Fruit fly (Drosophila melanogaster) whole organism, embryonic: Measurements from ENCODE around the gene CG32801.

Experiments used
- Atf3 ChIP-seq: fragments of 200-800 bp; sonication (Bioruptor generic); optimal IDR thresholded peaks from 3 replicates; lab custom pipeline; 2016; ENCODE audit warnings: missing biosample characterization, missing genetic modification characterization
- BEAF-32 ChIP-seq: fragments of 200-800 bp; sonication (Bioruptor generic); optimal IDR thresholded peaks from 3 replicates; lab custom pipeline; 2017; ENCODE audit warnings: missing biosample characterization, missing genetic modification characterization, mild to moderate bottlenecking, moderate library complexity, missing genetic modification reagents
- C15 ChIP-seq: fragments of 200-800 bp; sonication (Bioruptor generic); IDR thresholded peaks from 3 replicates; pipeline ENCODE4 v1.3.6; 2022; ENCODE audit warnings: missing biosample characterization, missing genetic modification characterization
- CG10959 ChIP-seq: fragments of 200-800 bp; sonication (Bioruptor generic); IDR thresholded peaks from 2 replicates; pipeline ENCODE4 v1.3.6; 2022; ENCODE audit warnings: missing biosample characterization, missing genetic modification characterization
- CG11398 ChIP-seq: fragments of 200-800 bp; sonication (Bioruptor generic); optimal IDR thresholded peaks from 2 replicates; lab custom pipeline; 2016; ENCODE audit warnings: missing biosample characterization, missing genetic modification characterization
- CG13624 ChIP-seq: fragments of 200-800 bp; sonication (Bioruptor generic); optimal IDR thresholded peaks from 2 replicates; lab custom pipeline; 2016; ENCODE audit warnings: missing biosample characterization, missing genetic modification characterization
- CG14860 ChIP-seq: fragments of 200-800 bp; sonication (Bioruptor generic); IDR thresholded peaks from 3 replicates; pipeline ENCODE4 v1.3.6; 2022; ENCODE audit warnings: missing biosample characterization, missing genetic modification characterization; ENCODE audit not compliant: partially characterized antibody
- CG16813 ChIP-seq: fragments of 200-800 bp; sonication (Bioruptor generic); IDR thresholded peaks from 3 replicates; pipeline ENCODE4 v1.3.6; 2022; ENCODE audit warnings: missing biosample characterization, missing genetic modification characterization; ENCODE audit not compliant: partially characterized antibody
- CG17186 ChIP-seq: fragments of 200-800 bp; sonication (Bioruptor generic); optimal IDR thresholded peaks from 3 replicates; lab custom pipeline; 2017; ENCODE audit warnings: missing biosample characterization, missing genetic modification reagents, missing genetic modification characterization
- CG17361 ChIP-seq: fragments of 200-800 bp; sonication (Bioruptor generic); IDR thresholded peaks from 3 replicates; pipeline ENCODE4 v1.3.6; 2022; ENCODE audit warnings: missing biosample characterization, missing genetic modification characterization
- CG17612 ChIP-seq: fragments of 200-800 bp; sonication (Bioruptor generic); IDR thresholded peaks from 2 replicates; pipeline ENCODE4 v1.3.6; 2022; ENCODE audit warnings: missing biosample characterization, missing genetic modification characterization
- CG17912 ChIP-seq: fragments of 200-800 bp; sonication (Bioruptor generic); optimal IDR thresholded peaks from 2 replicates; lab custom pipeline; 2018; ENCODE audit warnings: missing biosample characterization, mild to moderate bottlenecking, missing genetic modification characterization
- CG2120 ChIP-seq: fragments of 200-800 bp; sonication (Bioruptor generic); optimal IDR thresholded peaks from 3 replicates; lab custom pipeline; 2016; ENCODE audit warnings: missing biosample characterization, missing genetic modification characterization
- CG2202 ChIP-seq: fragments of 200-800 bp; sonication (Bioruptor generic); optimal IDR thresholded peaks from 2 replicates; lab custom pipeline; 2018; ENCODE audit warnings: missing biosample characterization, mild to moderate bottlenecking, missing genetic modification characterization
- CG31388 ChIP-seq: fragments of 200-800 bp; sonication (Bioruptor generic); optimal IDR thresholded peaks from 2 replicates; lab custom pipeline; 2016; ENCODE audit warnings: missing biosample characterization, missing genetic modification characterization
- CG3726 ChIP-seq: fragments of 200-800 bp; sonication (Bioruptor generic); IDR thresholded peaks from 3 replicates; pipeline ENCODE4, ENCODE4 v1.3.6; 2022; ENCODE audit warnings: missing biosample characterization, missing genetic modification characterization
- CG4730 ChIP-seq: fragments of 200-800 bp; sonication (Bioruptor generic); IDR thresholded peaks from 2 replicates; pipeline ENCODE4 v1.3.6; 2022; ENCODE audit warnings: missing biosample characterization, missing genetic modification characterization
- CG6175 ChIP-seq: fragments of 200-800 bp; sonication (Bioruptor generic); IDR thresholded peaks from 3 replicates; pipeline ENCODE4 v1.3.6; 2022; ENCODE audit warnings: missing biosample characterization, missing genetic modification characterization
- CG7357 ChIP-seq: fragments of 200-800 bp; sonication (Bioruptor generic); IDR thresholded peaks from 3 replicates; pipeline ENCODE4 v1.3.6; 2022; ENCODE audit warnings: missing biosample characterization, missing genetic modification characterization
- CG7372 ChIP-seq: fragments of 200-800 bp; sonication (Bioruptor generic); IDR thresholded peaks from 2 replicates; pipeline ENCODE4 v1.3.6; 2022; ENCODE audit warnings: missing biosample characterization, missing genetic modification characterization
- CG7786 ChIP-seq: fragments of 200-800 bp; sonication (Bioruptor generic); optimal IDR thresholded peaks from 2 replicates; lab custom pipeline; 2016; ENCODE audit warnings: missing biosample characterization, missing genetic modification characterization
- CG7987 ChIP-seq: fragments of 200-800 bp; sonication (Bioruptor generic); optimal IDR thresholded peaks from 2 replicates; lab custom pipeline; 2018; ENCODE audit warnings: missing biosample characterization, mild to moderate bottlenecking, missing genetic modification characterization, moderate library complexity
- Deaf1 ChIP-seq: fragments of 200-800 bp; optimal IDR thresholded peaks from 3 replicates; lab custom pipeline; 2019; ENCODE audit warnings: missing biosample characterization, mild to moderate bottlenecking, missing genetic modification characterization, moderate library complexity
- Dfd ChIP-seq, 2 experiments: fragments of >200 bp; optimal IDR thresholded peaks; 2 replicates each; lab custom pipeline; 2017; ENCODE audit warnings: missing biosample characterization in 2 of 2, missing genetic modification characterization in 2 of 2
- Fer1 ChIP-seq: fragments of 200-800 bp; sonication (Bioruptor generic); optimal IDR thresholded peaks from 2 replicates; lab custom pipeline; 2017; ENCODE audit warnings: missing biosample characterization, mild to moderate bottlenecking, missing genetic modification characterization
- Gug ChIP-seq: fragments of 200-800 bp; sonication (Bioruptor generic); IDR thresholded peaks from 4 replicates; pipeline ENCODE4 v1.3.6; 2022; ENCODE audit warnings: missing biosample characterization, missing genetic modification characterization
- H2.0 ChIP-seq: fragments of 200-800 bp; sonication (Bioruptor generic); IDR thresholded peaks from 2 replicates; pipeline ENCODE4 v1.3.6; 2022; ENCODE audit warnings: missing biosample characterization, missing genetic modification characterization
- Hr51 ChIP-seq, 2 experiments: fragments of 200-800 bp; sonication (Bioruptor generic); optimal IDR thresholded peaks; 2 replicates in 1 of 2; 3 replicates in 1 of 2; lab custom pipeline; 2016 to 2018; ENCODE audit warnings: missing biosample characterization in 2 of 2, missing genetic modification characterization in 2 of 2, mild to moderate bottlenecking in 1 of 2, moderate library complexity in 1 of 2
- Nf-YA ChIP-seq: fragments of 200-800 bp; sonication (Bioruptor generic); IDR thresholded peaks from 2 replicates; pipeline ENCODE4 v1.3.6; 2022; ENCODE audit warnings: missing biosample characterization, missing genetic modification characterization
- Oaz ChIP-seq: fragments of 200-800 bp; sonication (Bioruptor generic); IDR thresholded peaks from 2 replicates; pipeline ENCODE4 v1.3.6; 2022; ENCODE audit warnings: missing biosample characterization, missing genetic modification characterization
- Oli ChIP-seq: fragments of 200-800 bp; sonication (Bioruptor generic); optimal IDR thresholded peaks from 2 replicates; lab custom pipeline; 2018; ENCODE audit warnings: missing biosample characterization, mild to moderate bottlenecking, missing genetic modification characterization, moderate library complexity
- Sry-δ ChIP-seq: fragments of 200-800 bp; sonication (Bioruptor generic); optimal IDR thresholded peaks from 2 replicates; lab custom pipeline; 2016; ENCODE audit warnings: missing biosample characterization, missing genetic modification characterization
- az2 ChIP-seq: fragments of 200-800 bp; sonication (Bioruptor generic); optimal IDR thresholded peaks from 3 replicates; lab custom pipeline; 2016; ENCODE audit warnings: missing biosample characterization, missing genetic modification characterization
- bigmax ChIP-seq: fragments of 200-800 bp; sonication (Bioruptor generic); optimal IDR thresholded peaks from 2 replicates; lab custom pipeline; 2018; ENCODE audit warnings: missing biosample characterization, mild to moderate bottlenecking, missing genetic modification characterization
- caup ChIP-seq: fragments of 200-800 bp; sonication (Bioruptor generic); optimal IDR thresholded peaks from 3 replicates; lab custom pipeline; 2017; ENCODE audit warnings: missing biosample characterization, mild to moderate bottlenecking, missing genetic modification characterization, moderate library complexity; ENCODE audit not compliant: severe bottlenecking
- chinmo ChIP-seq: fragments of 200-800 bp; sonication (Bioruptor generic); IDR thresholded peaks from 4 replicates; pipeline ENCODE4 v1.3.6; 2022; ENCODE audit warnings: missing biosample characterization, missing genetic modification characterization; ENCODE audit not compliant: partially characterized antibody
- crc ChIP-seq: fragments of 200-800 bp; sonication (Bioruptor generic); optimal IDR thresholded peaks from 2 replicates; lab custom pipeline; 2016; ENCODE audit warnings: missing biosample characterization, missing genetic modification characterization
- dmrt99B ChIP-seq: fragments of 200-800 bp; sonication (Bioruptor generic); optimal IDR thresholded peaks from 2 replicates; lab custom pipeline; 2018; ENCODE audit warnings: missing biosample characterization, mild to moderate bottlenecking, missing genetic modification characterization, moderate library complexity
- dpn ChIP-seq, 2 experiments: fragments of 200-800 bp; sonication (Bioruptor generic); optimal IDR thresholded peaks; 3 replicates each; lab custom pipeline; 2016; ENCODE audit warnings: missing biosample characterization in 2 of 2, missing genetic modification characterization in 2 of 2
- eyg ChIP-seq: fragments of 200-800 bp; sonication (Bioruptor generic); optimal IDR thresholded peaks from 3 replicates; lab custom pipeline; 2016; ENCODE audit warnings: missing biosample characterization, missing genetic modification characterization
- gce ChIP-seq: fragments of 200-800 bp; sonication (Bioruptor generic); IDR thresholded peaks from 3 replicates; pipeline ENCODE4 v1.3.6; 2022; ENCODE audit warnings: missing biosample characterization, missing genetic modification characterization
- her ChIP-seq: fragments of 200-800 bp; sonication (Bioruptor generic); optimal IDR thresholded peaks from 2 replicates; lab custom pipeline; 2016; ENCODE audit warnings: missing biosample characterization, missing genetic modification characterization
- inv ChIP-seq: fragments of 200-800 bp; sonication (Bioruptor generic); IDR thresholded peaks from 2 replicates; pipeline ENCODE4 v1.3.6; 2022; ENCODE audit warnings: missing biosample characterization, missing genetic modification characterization; ENCODE audit not compliant: partially characterized antibody
- oc ChIP-seq: fragments of 200-800 bp; sonication (Bioruptor generic); optimal IDR thresholded peaks from 2 replicates; lab custom pipeline; 2018; ENCODE audit warnings: missing biosample characterization, mild to moderate bottlenecking, missing genetic modification characterization, moderate library complexity
- sim ChIP-seq: fragments of 200-800 bp; sonication (Bioruptor generic); IDR thresholded peaks from 2 replicates; pipeline ENCODE4 v1.3.6; 2022; ENCODE audit warnings: missing biosample characterization, missing genetic modification characterization
- so ChIP-seq: fragments of 200-800 bp; sonication (Bioruptor generic); IDR thresholded peaks from 3 replicates; pipeline ENCODE4 v1.3.6; 2022; ENCODE audit warnings: missing biosample characterization, missing genetic modification characterization
- tap ChIP-seq: fragments of 200-800 bp; optimal IDR thresholded peaks from 3 replicates; lab custom pipeline; 2019; ENCODE audit warnings: missing biosample characterization, mild to moderate bottlenecking, missing genetic modification characterization, moderate library complexity
- twi ChIP-seq: fragments of 200-800 bp; optimal IDR thresholded peaks from 2 replicates; lab custom pipeline; 2019; ENCODE audit warnings: missing biosample characterization, mild to moderate bottlenecking, missing genetic modification characterization, moderate library complexity
- unc-4 ChIP-seq: fragments of 200-800 bp; sonication (Bioruptor generic); IDR thresholded peaks from 2 replicates; pipeline ENCODE4 v1.3.6; 2022; ENCODE audit warnings: missing biosample characterization, missing genetic modification characterization; ENCODE audit not compliant: partially characterized antibody
- zen ChIP-seq: fragments of 200-800 bp; sonication (Bioruptor generic); optimal IDR thresholded peaks from 3 replicates; lab custom pipeline; 2018; ENCODE audit warnings: missing biosample characterization, mild to moderate bottlenecking, missing genetic modification characterization, moderate library complexity

The CG32801 gene

dm6 chrX:1861620-1862184 lies 41.3 kb downstream of the CG32801 start, which contains the start of gene deltaCOP (continued):
- TF ChIP-seq CG4730 (GFP tag; lab: Robert Waterston, UW) (peak; percentile 69), CG17912 (GFP tag; lab: Kevin White, UChicago) (no peak), twi (tag; lab: Kevin White, UChicago) (peak; percentile 58), CG2202 (tag; lab: Kevin White, UChicago) (peak; percentile 47), dpn (GFP tag; optimal IDR thresholded peaks at IDR 0.05; lab: Kevin White, UChicago) (peak; percentile 90 to 94), CG3726 (GFP tag; lab: Robert Waterston, UW) (peak; percentile 68; the same call in 2 of the 3 replicates), CG2120 (GFP tag; lab: Kevin White, UChicago) (peak; percentile 97), oc (tag; lab: Kevin White, UChicago) (peak; percentile 36), Fer1 (peak; percentile 78), CG6175 (GFP tag; lab: Robert Waterston, UW) (peak; percentile 79), eyg (peak; percentile 83), CG7372 (peak; percentile 73), Deaf1 (no peak), CG17612 (GFP tag; lab: Robert Waterston, UW) (0 out of 2 replicates have a peak, but pooled peaks have one; percentile 43), CG7987 (GFP tag; lab: Kevin White, UChicago) (peak; percentile 23), Hr51 (GFP tag; optimal IDR thresholded peaks at IDR 0.05; lab: Kevin White, UChicago) (peak; percentile 75 to 88), C15 (0 out of 3 replicates have a peak, but pooled peaks have one; percentile 50), caup (peak; percentile 86), CG13624 (GFP tag; lab: Kevin White, UChicago) (peak; percentile 92), Oaz (GFP tag; lab: Robert Waterston, UW) (peak; percentile 62), CG17186 (peak; percentile 21), gce (GFP tag; lab: Robert Waterston, UW) (0 out of 3 replicates have a peak, but pooled peaks have one; percentile 37), Oli (tag; lab: Kevin White, UChicago) (peak; percentile 77), az2 (GFP tag; lab: Kevin White, UChicago) (peak; percentile 80), zen (tag; lab: Kevin White, UChicago) (peak; percentile 59), crc (GFP tag; lab: Kevin White, UChicago) (peak; percentile 83), CG11398 (GFP tag; lab: Kevin White, UChicago) (peak; percentile 86), Atf3 (GFP tag; lab: Kevin White, UChicago) (peak; percentile 86), H2.0 (GFP tag; lab: Robert Waterston, UW) (peak; percentile 72), her (GFP tag; lab: Kevin White, UChicago) (peak; percentile 82), bigmax (GFP tag; lab: Kevin White, UChicago) (no peak), sim (GFP tag; lab: Robert Waterston, UW) (no peak), Nf-YA (GFP tag; lab: Robert Waterston, UW) (no peak), CG7357 (GFP tag; lab: Robert Waterston, UW) (peak; percentile 66; the same call in 2 of the 3 replicates), CG7786 (GFP tag; lab: Kevin White, UChicago) (peak; percentile 93), CG17361 (GFP tag; lab: Robert Waterston, UW) (peak; percentile 79), Sry-δ (GFP tag; lab: Kevin White, UChicago) (peak; percentile 57), CG14860 (GFP tag; lab: Robert Waterston, UW) (no peak), Gug (GFP tag; lab: Robert Waterston, UW) (peak; percentile 86), CG16813 (GFP tag; lab: Robert Waterston, UW) (no peak), tap (tag; lab: Kevin White, UChicago) (no peak), chinmo (GFP tag; lab: Robert Waterston, UW) (no peak), unc-4 (no peak), Dfd (GFP tag; optimal IDR thresholded peaks at IDR 0.05; lab: Kevin White, UChicago) (no peak), CG31388 (peak; percentile 77), inv (GFP tag; lab: Robert Waterston, UW) (no peak), BEAF-32 (GFP tag; lab: Kevin White, UChicago) (peak; percentile 32), so (GFP tag; lab: Robert Waterston, UW) (peak; percentile 84; the same call in 2 of the 3 replicates), CG10959 (peak; percentile 55), dmrt99B (tag; lab: Kevin White, UChicago) (no peak)
